Fruit fly (Drosophila melanogaster) whole organism, embryonic: ENCODE results near the gene CG31816.

Experiments used
- Awh ChIP-seq: fragments of 200-800 bp; sonication (Bioruptor generic); IDR thresholded peaks from 2 replicates; pipeline ENCODE4, ENCODE4 v1.3.6; 2022; ENCODE audit warnings: missing biosample characterization, missing genetic modification characterization
- B-H2 ChIP-seq: fragments of 200-800 bp; sonication (Bioruptor generic); optimal IDR thresholded peaks from 2 replicates; lab custom pipeline; 2018; ENCODE audit warnings: missing biosample characterization, mild to moderate bottlenecking, missing genetic modification characterization
- CG10147 ChIP-seq: fragments of 200-800 bp; sonication (Bioruptor generic); optimal IDR thresholded peaks from 2 replicates; lab custom pipeline; 2019; ENCODE audit warnings: missing biosample characterization, mild to moderate bottlenecking, missing genetic modification characterization, moderate library complexity
- CG10366 ChIP-seq: fragments of 200-800 bp; sonication (Bioruptor generic); IDR thresholded peaks from 2 replicates; pipeline ENCODE4 v1.3.6; 2022; ENCODE audit warnings: missing biosample characterization, missing genetic modification characterization
- CG14710 ChIP-seq: fragments of 200-800 bp; sonication (Bioruptor generic); optimal IDR thresholded peaks from 3 replicates; lab custom pipeline; 2019; ENCODE audit warnings: missing biosample characterization, mild to moderate bottlenecking, missing genetic modification characterization, moderate library complexity
- CG16779 ChIP-seq: fragments of 200-800 bp; sonication (Bioruptor generic); IDR thresholded peaks from 2 replicates; pipeline ENCODE4 v1.3.6; 2022; ENCODE audit warnings: missing biosample characterization, missing genetic modification characterization
- CG17829 ChIP-seq: fragments of 200-800 bp; optimal IDR thresholded peaks from 2 replicates; lab custom pipeline; 2019; ENCODE audit warnings: missing biosample characterization, mild to moderate bottlenecking, missing genetic modification characterization, moderate library complexity
- CG17912 ChIP-seq: fragments of 200-800 bp; sonication (Bioruptor generic); optimal IDR thresholded peaks from 2 replicates; lab custom pipeline; 2018; ENCODE audit warnings: missing biosample characterization, mild to moderate bottlenecking, missing genetic modification characterization
- CG1832 ChIP-seq: fragments of 200-800 bp; sonication (Bioruptor generic); optimal IDR thresholded peaks from 2 replicates; lab custom pipeline; 2017; ENCODE audit warnings: missing biosample characterization, mild to moderate bottlenecking, missing genetic modification characterization, inconsistent platforms
- CG2202 ChIP-seq: fragments of 200-800 bp; sonication (Bioruptor generic); optimal IDR thresholded peaks from 2 replicates; lab custom pipeline; 2018; ENCODE audit warnings: missing biosample characterization, mild to moderate bottlenecking, missing genetic modification characterization
- CG33557 ChIP-seq: fragments of 200-800 bp; sonication (Bioruptor generic); optimal IDR thresholded peaks from 2 replicates; lab custom pipeline; 2019; ENCODE audit warnings: missing biosample characterization, mild to moderate bottlenecking, missing genetic modification characterization, moderate library complexity
- CG3407 ChIP-seq: fragments of 200-800 bp; sonication (Bioruptor generic); optimal IDR thresholded peaks from 2 replicates; lab custom pipeline; 2018; ENCODE audit warnings: missing biosample characterization, mild to moderate bottlenecking, missing genetic modification characterization
- CG4404 ChIP-seq: fragments of 200-800 bp; sonication (Bioruptor generic); IDR thresholded peaks from 2 replicates; pipeline ENCODE4 v1.3.6; 2022; ENCODE audit warnings: missing biosample characterization, missing genetic modification characterization
- CG6765 ChIP-seq: fragments of 200-800 bp; sonication (Bioruptor generic); optimal IDR thresholded peaks from 3 replicates; lab custom pipeline; 2017; ENCODE audit warnings: missing biosample characterization, mild to moderate bottlenecking, missing genetic modification characterization
- CG8089 ChIP-seq: fragments of 200-800 bp; sonication (Bioruptor generic); optimal IDR thresholded peaks from 3 replicates; lab custom pipeline; 2016; ENCODE audit warnings: missing biosample characterization, missing genetic modification characterization
- CG8290 ChIP-seq, 3 experiments: fragments of 200-800 bp; sonication (Bioruptor generic); optimal IDR thresholded peaks; 2 replicates each; lab custom pipeline; 2016 to 2019; ENCODE audit warnings: missing biosample characterization in 3 of 3, missing genetic modification characterization in 3 of 3, mild to moderate bottlenecking in 2 of 3, moderate library complexity in 1 of 3
- Elba2 ChIP-seq: fragments of 200-800 bp; sonication (Bioruptor generic); optimal IDR thresholded peaks from 3 replicates; lab custom pipeline; 2016; ENCODE audit warnings: missing biosample characterization, missing genetic modification characterization
- Fer2 ChIP-seq: fragments of 200-800 bp; sonication (Bioruptor generic); optimal IDR thresholded peaks from 2 replicates; lab custom pipeline; 2018; ENCODE audit warnings: missing biosample characterization, mild to moderate bottlenecking, missing genetic modification characterization, moderate library complexity
- H15 ChIP-seq: fragments of 200-800 bp; sonication (Bioruptor generic); IDR thresholded peaks from 3 replicates; pipeline ENCODE4 v1.3.6; 2022; ENCODE audit warnings: missing biosample characterization, missing genetic modification characterization
- Hand ChIP-seq: fragments of 200-800 bp; sonication (Bioruptor generic); optimal IDR thresholded peaks from 2 replicates; lab custom pipeline; 2017; ENCODE audit warnings: mild to moderate bottlenecking, missing biosample characterization, missing genetic modification reagents, missing genetic modification characterization
- MBD-R2 ChIP-seq: fragments of 200-800 bp; sonication (Bioruptor generic); IDR thresholded peaks from 2 replicates; pipeline ENCODE4 v1.3.6; 2022; ENCODE audit warnings: missing biosample characterization, missing genetic modification characterization
- MTF-1 ChIP-seq: fragments of 200-800 bp; sonication (Bioruptor generic); optimal IDR thresholded peaks from 2 replicates; lab custom pipeline; 2018; ENCODE audit warnings: missing biosample characterization, mild to moderate bottlenecking, missing genetic modification characterization, borderline replicate concordance
- Max ChIP-seq: fragments of 200-800 bp; sonication (Bioruptor generic); optimal IDR thresholded peaks from 2 replicates; lab custom pipeline; 2016; ENCODE audit warnings: missing biosample characterization, mild to moderate bottlenecking, missing genetic modification characterization
- NC2α ChIP-seq: fragments of 200-800 bp; sonication (Bioruptor generic); optimal IDR thresholded peaks from 2 replicates; lab custom pipeline; 2016; ENCODE audit warnings: missing biosample characterization, missing genetic modification characterization
- NFAT ChIP-seq: fragments of 200-800 bp; sonication (Bioruptor generic); IDR thresholded peaks from 2 replicates; pipeline ENCODE4 v1.3.6; 2022; ENCODE audit warnings: missing biosample characterization, missing genetic modification characterization
- Six4 ChIP-seq: fragments of 200-800 bp; sonication (Bioruptor generic); optimal IDR thresholded peaks from 2 replicates; lab custom pipeline; 2016; ENCODE audit warnings: missing biosample characterization, missing genetic modification characterization
- Spps ChIP-seq: fragments of 200-800 bp; sonication (Bioruptor generic); optimal IDR thresholded peaks from 2 replicates; lab custom pipeline; 2018; ENCODE audit warnings: missing biosample characterization, mild to moderate bottlenecking, missing genetic modification characterization
- abd-A ChIP-seq: fragments of 200-800 bp; sonication (Bioruptor generic); optimal IDR thresholded peaks from 3 replicates; lab custom pipeline; 2019; ENCODE audit warnings: missing biosample characterization, mild to moderate bottlenecking, missing genetic modification characterization, moderate library complexity
- az2 ChIP-seq: fragments of 200-800 bp; sonication (Bioruptor generic); optimal IDR thresholded peaks from 3 replicates; lab custom pipeline; 2016; ENCODE audit warnings: missing biosample characterization, missing genetic modification characterization
- bbx ChIP-seq: fragments of 200-800 bp; sonication (Bioruptor generic); IDR thresholded peaks from 2 replicates; pipeline ENCODE4 v1.3.6; 2022; ENCODE audit warnings: missing biosample characterization, missing genetic modification characterization; ENCODE audit not compliant: partially characterized antibody
- chn ChIP-seq: fragments of 200-800 bp; sonication (Bioruptor generic); optimal IDR thresholded peaks from 2 replicates; lab custom pipeline; 2016; ENCODE audit warnings: missing biosample characterization, missing genetic modification characterization
- ems ChIP-seq: fragments of 200-800 bp; sonication (Bioruptor generic); optimal IDR thresholded peaks from 3 replicates; lab custom pipeline; 2016; ENCODE audit warnings: missing biosample characterization, missing genetic modification characterization
- fd102C ChIP-seq: fragments of 200-800 bp; sonication (Bioruptor generic); optimal IDR thresholded peaks from 2 replicates; lab custom pipeline; 2018; ENCODE audit warnings: missing biosample characterization, mild to moderate bottlenecking, missing genetic modification characterization, moderate library complexity
- fd64A ChIP-seq: fragments of 200-800 bp; sonication (Bioruptor generic); optimal IDR thresholded peaks from 3 replicates; lab custom pipeline; 2018; ENCODE audit warnings: missing biosample characterization, mild to moderate bottlenecking, missing genetic modification characterization
- kni ChIP-seq: fragments of 200-800 bp; sonication (Bioruptor generic); optimal IDR thresholded peaks from 3 replicates; lab custom pipeline; 2017; ENCODE audit warnings: mild to moderate bottlenecking, missing biosample characterization, missing genetic modification reagents, missing genetic modification characterization
- nmo ChIP-seq: fragments of 200-800 bp; sonication (Bioruptor generic); optimal IDR thresholded peaks from 2 replicates; lab custom pipeline; 2018; ENCODE audit warnings: missing biosample characterization, mild to moderate bottlenecking, missing genetic modification characterization, moderate library complexity
- pita ChIP-seq: fragments of 200-800 bp; sonication (Bioruptor generic); optimal IDR thresholded peaks from 2 replicates; lab custom pipeline; 2017; ENCODE audit warnings: missing biosample characterization, mild to moderate bottlenecking, missing genetic modification characterization
- psq ChIP-seq: fragments of 200-800 bp; sonication (Bioruptor generic); optimal IDR thresholded peaks from 2 replicates; lab custom pipeline; 2017; ENCODE audit warnings: missing biosample characterization, missing genetic modification characterization
- repo ChIP-seq: fragments of 200-800 bp; sonication (Bioruptor generic); optimal IDR thresholded peaks from 2 replicates; lab custom pipeline; 2016; ENCODE audit warnings: missing biosample characterization, missing genetic modification characterization
- run ChIP-seq: fragments of 200-800 bp; sonication (Bioruptor generic); optimal IDR thresholded peaks from 3 replicates; lab custom pipeline; 2018; ENCODE audit warnings: missing biosample characterization, mild to moderate bottlenecking, missing genetic modification characterization
- schlank ChIP-seq: fragments of 200-800 bp; sonication (Bioruptor generic); optimal IDR thresholded peaks from 2 replicates; lab custom pipeline; 2018; ENCODE audit warnings: missing biosample characterization, mild to moderate bottlenecking, missing genetic modification characterization
- sens ChIP-seq: fragments of 200-800 bp; sonication (Bioruptor generic); peaks from one replicate; lab custom pipeline; 2016; ENCODE audit warnings: missing biosample characterization, missing genetic modification characterization
- seq ChIP-seq: fragments of 200-800 bp; sonication (Bioruptor generic); IDR thresholded peaks from 2 replicates; pipeline ENCODE4 v1.3.6; 2022; ENCODE audit warnings: missing biosample characterization, missing genetic modification characterization
- shn ChIP-seq: fragments of 200-800 bp; sonication (Bioruptor generic); optimal IDR thresholded peaks from 3 replicates; lab custom pipeline; 2016; ENCODE audit warnings: missing biosample characterization, missing genetic modification characterization
- sima ChIP-seq: fragments of 200-800 bp; sonication (Bioruptor generic); optimal IDR thresholded peaks from 2 replicates; lab custom pipeline; 2016; ENCODE audit warnings: missing biosample characterization, missing genetic modification characterization
- so ChIP-seq: fragments of 200-800 bp; sonication (Bioruptor generic); IDR thresholded peaks from 3 replicates; pipeline ENCODE4 v1.3.6; 2022; ENCODE audit warnings: missing biosample characterization, missing genetic modification characterization
- sr ChIP-seq: fragments of 200-800 bp; sonication (Bioruptor generic); IDR thresholded peaks from 3 replicates; pipeline ENCODE4 v1.3.6; 2022; ENCODE audit warnings: missing biosample characterization, missing genetic modification characterization
- sug ChIP-seq: fragments of 200-800 bp; optimal IDR thresholded peaks from 2 replicates; lab custom pipeline; 2019; ENCODE audit warnings: missing biosample characterization, mild to moderate bottlenecking, missing genetic modification characterization, moderate library complexity
- tgo ChIP-seq: fragments of 200-800 bp; sonication (Bioruptor generic); IDR thresholded peaks from 3 replicates; pipeline ENCODE4 v1.3.6; 2022; ENCODE audit warnings: missing biosample characterization, missing genetic modification characterization
- usp ChIP-seq: fragments of >200 bp; optimal IDR thresholded peaks from 2 replicates; lab custom pipeline; 2017; ENCODE audit warnings: missing biosample characterization, missing genetic modification characterization
- wdn ChIP-seq: fragments of 200-800 bp; sonication (Bioruptor generic); IDR thresholded peaks from 2 replicates; pipeline ENCODE4 v1.3.6; 2022; ENCODE audit warnings: missing biosample characterization, missing genetic modification characterization

Gene CG31816

dm6 chr2L:16500469-16500868 lies 41.9 kb upstream of the CG31816 start (continued):
- peak; percentile 72 for TF ChIP-seq fd64A
- TF ChIP-seq Six4 (GFP tag; lab: Kevin White, UChicago) = peak; percentile 81
- TF ChIP-seq tgo (GFP tag; lab: Robert Waterston, UW) = peak; percentile 94
- peak; percentile 87 for TF ChIP-seq seq (GFP tag; lab: Robert Waterston, UW)
- peak; percentile 92 for TF ChIP-seq CG33557
- peak; percentile 80 for TF ChIP-seq psq (GFP tag; lab: Kevin White, UChicago)
- TF ChIP-seq CG1832 (GFP tag; lab: Kevin White, UChicago) = no peak
- TF ChIP-seq repo (GFP tag; lab: Kevin White, UChicago) = peak; percentile 25
- TF ChIP-seq CG3407 (GFP tag; lab: Kevin White, UChicago) = peak; percentile 83
- peak; percentile 91 for TF ChIP-seq H15
- peak; percentile 53 for TF ChIP-seq Fer2 (tag; lab: Kevin White, UChicago)
- peak; percentile 92 for TF ChIP-seq Awh
- no peak for TF ChIP-seq bbx (GFP tag; lab: Robert Waterston, UW)
- TF ChIP-seq nmo (GFP tag; lab: Kevin White, UChicago) = peak; percentile 90
- TF ChIP-seq run = peak; percentile 83
- TF ChIP-seq wdn (GFP tag; lab: Robert Waterston, UW) = peak; percentile 60; the same call in 1 of the 2 replicates
- peak; percentile 58 for TF ChIP-seq CG8089 (GFP tag; lab: Kevin White, UChicago)
- peak; percentile 68; the same call in 2 of the 3 replicates for TF ChIP-seq sr (GFP tag; lab: Robert Waterston, UW)
- TF ChIP-seq NC2α (GFP tag; lab: Kevin White, UChicago) = peak; percentile 73
- TF ChIP-seq sima (GFP tag; lab: Kevin White, UChicago) = peak; percentile 31
- no peak for TF ChIP-seq Elba2
- peak; percentile 65 for TF ChIP-seq abd-A (tag; lab: Kevin White, UChicago)
- peak; percentile 73 for TF ChIP-seq ems (GFP tag; lab: Kevin White, UChicago)
- TF ChIP-seq CG10366 (GFP tag; lab: Robert Waterston, UW) = peak; percentile 92
- peak; percentile 72 for TF ChIP-seq MTF-1 (GFP tag; lab: Kevin White, UChicago)
- TF ChIP-seq sens = peak; percentile 69
- TF ChIP-seq NFAT = peak; percentile 86
- TF ChIP-seq Spps (tag; lab: Kevin White, UChicago) = peak; percentile 77
- TF ChIP-seq CG17912 = peak; percentile 73
- peak; percentile 83 for TF ChIP-seq schlank (tag; lab: Kevin White, UChicago)
- peak; percentile 70 for TF ChIP-seq CG16779 (GFP tag; lab: Robert Waterston, UW)
- TF ChIP-seq az2 (GFP tag; lab: Kevin White, UChicago) = peak; percentile 93
- peak; percentile 80 for TF ChIP-seq chn (GFP tag; lab: Kevin White, UChicago)
- peak; percentile 93 for TF ChIP-seq CG4404 (GFP tag; lab: Robert Waterston, UW)
- peak; percentile 65 for TF ChIP-seq CG10147 (GFP tag; lab: Kevin White, UChicago)
- peak; percentile 77 for TF ChIP-seq MBD-R2 (GFP tag; lab: Robert Waterston, UW)
- TF ChIP-seq CG14710 (tag; lab: Kevin White, UChicago) = peak; percentile 85
- TF ChIP-seq kni (GFP tag; lab: Kevin White, UChicago) = peak; percentile 71
- TF ChIP-seq CG6765 (GFP tag; lab: Kevin White, UChicago) = peak; percentile 51
- peak; percentile 41 for TF ChIP-seq shn (GFP tag; lab: Kevin White, UChicago)
- TF ChIP-seq CG8290 (GFP tag; optimal IDR thresholded peaks at IDR 0.05; lab: Kevin White, UChicago) = peak; percentile 72
- peak; percentile 50 to 95 for TF ChIP-seq CG8290 (tag; optimal IDR thresholded peaks at IDR 0.05; lab: Kevin White, UChicago)
- TF ChIP-seq fd102C (GFP tag; lab: Kevin White, UChicago) = peak; percentile 62
- TF ChIP-seq usp (GFP tag; lab: Kevin White, UChicago) = no peak
- peak; percentile 79 for TF ChIP-seq sug (tag; lab: Kevin White, UChicago)
- peak; percentile 75 for TF ChIP-seq Max (GFP tag; lab: Kevin White, UChicago)
- peak; percentile 75 for TF ChIP-seq B-H2
- no peak for TF ChIP-seq pita
- peak; percentile 84 for TF ChIP-seq CG17829
- TF ChIP-seq so (GFP tag; lab: Robert Waterston, UW) = peak; percentile 90; the same call in 2 of the 3 replicates
- peak; percentile 84 for TF ChIP-seq Hand (GFP tag; lab: Kevin White, UChicago)
- TF ChIP-seq CG2202 (tag; lab: Kevin White, UChicago) = peak; percentile 90
